Worm (Caenorhabditis elegans): ENCODE data around the gene W03C9.8.
A peak's percentile ranks its signal among the peaks of the same experiment; 100 is the strongest.

W03C9.8 gene

DNA sequence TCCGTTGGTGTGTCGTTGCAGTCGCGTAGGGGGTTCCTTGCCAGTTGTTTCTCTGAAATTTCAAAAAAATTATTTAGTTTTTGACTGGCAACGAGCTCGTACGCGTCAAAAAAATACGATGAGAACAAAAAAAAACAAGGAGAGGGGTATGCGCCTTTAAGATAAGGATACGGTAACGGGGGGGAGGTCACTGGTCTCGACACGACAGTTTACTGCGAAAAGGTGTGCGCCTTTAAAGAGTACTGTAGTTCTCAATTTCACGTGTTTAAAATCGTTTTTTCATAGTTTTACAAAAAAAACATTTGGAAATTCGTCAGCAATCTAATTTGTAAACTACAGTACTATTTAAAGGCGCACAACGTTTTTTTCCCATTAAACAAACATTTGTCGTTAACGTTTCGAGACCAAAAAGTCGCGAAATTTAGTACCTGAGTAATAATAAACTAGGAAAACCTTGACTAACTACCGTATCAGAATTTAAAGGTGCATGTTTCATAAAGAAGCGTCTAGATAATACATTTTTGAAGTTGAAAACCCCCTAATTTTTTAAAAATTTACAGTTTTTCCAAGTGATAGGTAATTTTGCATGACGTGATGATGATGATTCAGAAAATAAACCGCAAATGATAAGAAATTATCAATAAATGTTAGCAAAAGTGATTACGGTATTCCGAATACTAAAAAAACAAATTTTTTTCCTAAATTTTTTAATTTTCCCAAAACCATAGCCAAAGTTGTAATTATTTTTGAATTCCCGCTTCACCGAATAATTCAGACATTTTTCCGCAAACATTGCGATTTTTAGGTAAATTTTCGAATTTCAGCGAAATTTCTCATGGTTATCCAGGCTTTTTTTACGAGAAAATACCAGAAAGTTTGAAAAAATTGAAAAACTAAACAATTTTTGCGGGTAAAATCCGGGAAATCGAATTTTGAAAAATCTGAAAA, 25.8 kb downstream of the W03C9.8 start (continued):
- TF ChIP-seq lin-13 (GFP tag; optimal IDR thresholded peaks at IDR 0.05) (peak; percentile 23), nhr-11 (tag; optimal IDR thresholded peaks at IDR 0.05) (no peak), fos-1 (tag; optimal IDR thresholded peaks at IDR 0.05) (no peak), mxl-2 (GFP tag; conservative IDR thresholded peaks at IDR 0.05) (no peak), ces-1 (GFP tag; optimal IDR thresholded peaks at IDR 0.05) (no peak), ama-1 (optimal IDR thresholded peaks at IDR 0.05) (no peak), zfp-2 (tag; optimal IDR thresholded peaks at IDR 0.05) (no peak), madf-9 (GFP tag; conservative IDR thresholded peaks at IDR 0.05) (no peak), spr-3 (GFP tag; optimal IDR thresholded peaks at IDR 0.05) (no peak), lin-29 (GFP tag; IDR thresholded peaks at IDR 0.05) (peak; percentile 49; the same call in 1 of the 2 replicates), unc-130 (GFP tag; optimal IDR thresholded peaks at IDR 0.05) (peak; percentile 4), hlh-30 (tag; optimal IDR thresholded peaks at IDR 0.05; ENCODE audit: insufficient read depth) (no peak), spr-1 (tag; optimal IDR thresholded peaks at IDR 0.05) (no peak), T26A8.4 (GFP tag; IDR thresholded peaks at IDR 0.05) (peak; percentile 67), nhr-48 (tag; optimal IDR thresholded peaks at IDR 0.05) (peak; percentile 34), unc-39 (tag; optimal IDR thresholded peaks at IDR 0.05) (no peak), ceh-82 (tag; optimal IDR thresholded peaks at IDR 0.05) (no peak), ceh-44 (GFP tag; IDR thresholded peaks at IDR 0.05) (no peak), hif-1 (tag; optimal IDR thresholded peaks at IDR 0.05) (peak in 1 of 2 experiments; percentile 32), lin-38 (GFP tag; IDR thresholded peaks at IDR 0.05) (peak; percentile 45), nhr-76 (tag; optimal IDR thresholded peaks at IDR 0.05) (no peak), php-3 (GFP tag; IDR thresholded peaks at IDR 0.05) (no peak; the same call in none of the 2 replicates), mdl-1 (tag; optimal IDR thresholded peaks at IDR 0.05) (no peak), daf-19 (GFP tag; conservative IDR thresholded peaks at IDR 0.05) (no peak), zag-1 (tag; optimal IDR thresholded peaks at IDR 0.05) (no peak), nhr-42 (GFP tag; IDR thresholded peaks at IDR 0.05) (peak; percentile 49), ZK337.2 (GFP tag; IDR thresholded peaks at IDR 0.05) (no peak), dve-1 (tag; optimal IDR thresholded peaks at IDR 0.05; ENCODE audit: insufficient read depth) (peak; percentile 8), mxl-3 (GFP tag; optimal IDR thresholded peaks at IDR 0.05) (no peak), ceh-32 (tag; optimal IDR thresholded peaks at IDR 0.05; ENCODE audit: poor library complexity) (no peak), cey-2 (tag; optimal IDR thresholded peaks at IDR 0.05; ENCODE audit: borderline replicate concordance, insufficient read depth) (no peak), vab-7 (GFP tag; IDR thresholded peaks at IDR 0.05) (no peak), ctbp-1 (GFP tag; IDR thresholded peaks at IDR 0.05) (peak; percentile 6), tag-97 (GFP tag; IDR thresholded peaks at IDR 0.05) (0 out of 2 replicates have a peak, but pooled peaks have one; percentile 53), dmd-6 (GFP tag; IDR thresholded peaks at IDR 0.05) (no peak; the same call in 1 of the 2 replicates), ztf-7 (tag; optimal IDR thresholded peaks at IDR 0.05) (no peak), T20F7.1 (GFP tag; optimal IDR thresholded peaks at IDR 0.05) (peak; percentile 25), zip-11 (GFP tag; IDR thresholded peaks at IDR 0.05) (peak; percentile 4; the same call in 1 of the 2 replicates), nhr-41 (GFP tag; IDR thresholded peaks at IDR 0.05) (no peak), nhr-28 (tag; optimal IDR thresholded peaks at IDR 0.05) (no peak), hmg-1.1 (GFP tag; IDR thresholded peaks at IDR 0.05) (no peak), sdz-12 (GFP tag; optimal IDR thresholded peaks at IDR 0.05) (peak; percentile 24), lin-39 (tag; optimal IDR thresholded peaks at IDR 0.05) (peak; percentile 38), ceh-28 (tag; optimal IDR thresholded peaks at IDR 0.05) (no peak), nhr-237 (tag; optimal IDR thresholded peaks at IDR 0.05) (no peak), gei-8 (GFP tag; optimal IDR thresholded peaks at IDR 0.05) (no peak), snpc-4 (tag; optimal IDR thresholded peaks at IDR 0.05) (no peak), F49E8.2 (tag; optimal IDR thresholded peaks at IDR 0.05; ENCODE audit: borderline replicate concordance) (no peak), mdt-29 (GFP tag; IDR thresholded peaks at IDR 0.05) (peak; percentile 37; the same call in 1 of the 2 replicates)
